Worm (Caenorhabditis elegans) whole organism, L4 larva: Measurements from ENCODE around the gene mtm-5.

Experiments
- F10B5.3 ChIP-seq: sonication (generic microtip); optimal IDR thresholded peaks from 2 replicates; lab custom pipeline; 2016; ENCODE audit warnings: mild to moderate bottlenecking, missing genetic modification characterization, missing compliant biosample characterization
- F49E8.2 ChIP-seq: sonication (generic microtip); optimal IDR thresholded peaks from 2 replicates; lab custom pipeline; 2016; ENCODE audit warnings: missing compliant biosample characterization, mild to moderate bottlenecking, missing genetic modification characterization, borderline replicate concordance
- R02D3.7 ChIP-seq: fragments of 150-350 bp; sonication (generic microtip); optimal IDR thresholded peaks from 3 replicates; lab custom pipeline; 2014; ENCODE audit warnings: missing biosample characterization, missing genetic modification characterization
- T26A8.4 ChIP-seq: fragments of 200-800 bp; sonication (Bioruptor generic); IDR thresholded peaks from 2 replicates; pipeline ENCODE4 v1.3.6; 2022; ENCODE audit warnings: missing genetic modification characterization, missing compliant biosample characterization
- Y48G9A.11 ChIP-seq: fragments of 200-800 bp; sonication (Bioruptor generic); IDR thresholded peaks from 2 replicates; pipeline ENCODE4 v1.3.6; 2022; ENCODE audit warnings: missing genetic modification reagents, missing genetic modification characterization, missing compliant biosample characterization
- ZK546.5 ChIP-seq, 2 experiments: sonication (generic microtip); optimal IDR thresholded peaks; 2 replicates each; lab custom pipeline; 2017; ENCODE audit warnings: missing biosample characterization in 2 of 2, missing genetic modification characterization in 2 of 2
- aha-1 ChIP-seq: fragments of 150-350 bp; peaks from one replicate; lab custom pipeline; 2014; ENCODE audit warnings: missing biosample characterization, missing genetic modification characterization
- aly-2 ChIP-seq: sonication (generic microtip); optimal IDR thresholded peaks from 2 replicates; lab custom pipeline; 2018; ENCODE audit warnings: missing biosample characterization, missing genetic modification characterization
- ceh-32 ChIP-seq: sonication (generic microtip); optimal IDR thresholded peaks from 2 replicates; lab custom pipeline; 2016; ENCODE audit warnings: mild to moderate bottlenecking, missing genetic modification characterization, missing compliant biosample characterization; ENCODE audit not compliant: poor library complexity
- daf-12 ChIP-seq: fragments of 150-350 bp; optimal IDR thresholded peaks from 2 replicates; lab custom pipeline; 2014; ENCODE audit warnings: missing biosample characterization, missing genetic modification reagents, missing genetic modification characterization
- daf-16 ChIP-seq, 3 experiments: sonication (generic microtip); optimal IDR thresholded peaks; 2 replicates each; lab custom pipeline; 2016 to 2017; ENCODE audit warnings: missing genetic modification characterization in 3 of 3, missing genetic modification reagents in 3 of 3, mild to moderate bottlenecking in 2 of 3, missing compliant biosample characterization in 2 of 3, missing biosample characterization in 1 of 3, moderate library complexity in 1 of 3
- dmd-6 ChIP-seq: fragments of 200-800 bp; sonication (Bioruptor generic); IDR thresholded peaks from 2 replicates; pipeline ENCODE4 v1.3.6; 2022; ENCODE audit warnings: missing genetic modification reagents, missing genetic modification characterization, missing compliant biosample characterization
- dmd-8 ChIP-seq: fragments of 200-800 bp; sonication (Bioruptor generic); IDR thresholded peaks from 2 replicates; pipeline ENCODE4 v1.3.6; 2022; ENCODE audit warnings: missing genetic modification characterization, missing compliant biosample characterization
- dmd-9 ChIP-seq: fragments of 200-800 bp; sonication (Bioruptor generic); IDR thresholded peaks from 2 replicates; pipeline ENCODE4 v1.3.6; 2022; ENCODE audit warnings: missing genetic modification reagents, missing genetic modification characterization, missing compliant biosample characterization
- dve-1 ChIP-seq: sonication (generic microtip); optimal IDR thresholded peaks from 2 replicates; lab custom pipeline; 2017; ENCODE audit warnings: antibody characterized with exemption, mild to moderate bottlenecking, missing genetic modification characterization, missing compliant biosample characterization; ENCODE audit not compliant: insufficient read depth
- egl-43 ChIP-seq: fragments of 200-800 bp; sonication (Bioruptor generic); IDR thresholded peaks from 2 replicates; pipeline ENCODE4 v1.3.6; 2022; ENCODE audit warnings: missing genetic modification reagents, missing genetic modification characterization, missing compliant biosample characterization
- fos-1 ChIP-seq: fragments of 150-350 bp; optimal IDR thresholded peaks from 2 replicates; lab custom pipeline; 2014; ENCODE audit warnings: missing biosample characterization, missing genetic modification characterization
- hlh-11 ChIP-seq: fragments of 200-800 bp; sonication (Bioruptor generic); optimal IDR thresholded peaks from 2 replicates; lab custom pipeline; 2018; ENCODE audit warnings: mild to moderate bottlenecking, missing genetic modification characterization, missing compliant biosample characterization
- hlh-30 ChIP-seq: sonication (generic microtip); optimal IDR thresholded peaks from 2 replicates; lab custom pipeline; 2017; ENCODE audit warnings: antibody characterized with exemption, mild to moderate bottlenecking, missing genetic modification characterization, missing compliant biosample characterization; ENCODE audit not compliant: insufficient read depth
- hmg-1.1 ChIP-seq: fragments of 200-800 bp; sonication (Bioruptor generic); IDR thresholded peaks from 2 replicates; pipeline ENCODE4 v1.3.6; 2022; ENCODE audit warnings: missing genetic modification reagents, missing genetic modification characterization, missing compliant biosample characterization
- lim-7 ChIP-seq: fragments of 200-800 bp; sonication (Bioruptor generic); IDR thresholded peaks from 2 replicates; pipeline ENCODE4 v1.3.6; 2022; ENCODE audit warnings: missing genetic modification characterization, missing compliant biosample characterization
- lin-1 ChIP-seq: fragments of 200-800 bp; sonication (Bioruptor generic); IDR thresholded peaks from 2 replicates; pipeline ENCODE4 v1.3.6; 2022; ENCODE audit warnings: missing genetic modification reagents, missing genetic modification characterization, missing compliant biosample characterization
- lin-13 ChIP-seq: fragments of 150-350 bp; optimal IDR thresholded peaks from 2 replicates; lab custom pipeline; 2014; ENCODE audit warnings: missing biosample characterization, missing genetic modification reagents, missing genetic modification characterization
- lin-39 ChIP-seq: fragments of 150-350 bp; optimal IDR thresholded peaks from 2 replicates; lab custom pipeline; 2014; ENCODE audit warnings: missing biosample characterization, missing genetic modification reagents, missing genetic modification characterization
- lsy-2 ChIP-seq, 2 experiments: fragments of 150-350 bp in 1 of 2; sonication (generic microtip) in 1 of 2; optimal IDR thresholded peaks; 2 replicates each; lab custom pipeline; 2014 to 2017; ENCODE audit warnings: missing biosample characterization in 2 of 2, missing genetic modification characterization in 2 of 2
- mdl-1 ChIP-seq, 2 experiments: fragments of 150-350 bp in 1 of 2; sonication (generic microtip) in 1 of 2; optimal IDR thresholded peaks; 2 replicates each; lab custom pipeline; 2014 to 2017; ENCODE audit warnings: missing biosample characterization in 2 of 2, missing genetic modification characterization in 2 of 2
- mep-1 ChIP-seq: fragments of 150-350 bp; sonication (generic microtip); optimal IDR thresholded peaks from 3 replicates; lab custom pipeline; 2014; ENCODE audit warnings: missing biosample characterization, missing genetic modification characterization
- mes-2 ChIP-seq: sonication (generic microtip); optimal IDR thresholded peaks from 2 replicates; lab custom pipeline; 2016; ENCODE audit warnings: missing genotype, mild to moderate bottlenecking, missing genetic modification characterization, missing compliant biosample characterization; ENCODE audit not compliant: poor library complexity, severe bottlenecking
- nhr-111 ChIP-seq: fragments of 200-800 bp; sonication (Bioruptor generic); optimal IDR thresholded peaks from 2 replicates; lab custom pipeline; 2018; ENCODE audit warnings: mild to moderate bottlenecking, missing genetic modification characterization, missing compliant biosample characterization
- nhr-25 ChIP-seq: sonication (generic microtip); optimal IDR thresholded peaks from 2 replicates; lab custom pipeline; 2017; ENCODE audit warnings: missing genetic modification characterization, mild to moderate bottlenecking, missing compliant biosample characterization, antibody characterized with exemption, moderate library complexity, borderline replicate concordance; ENCODE audit not compliant: insufficient read depth
- nhr-28 ChIP-seq: fragments of 150-350 bp; optimal IDR thresholded peaks from 2 replicates; lab custom pipeline; 2014; ENCODE audit warnings: missing biosample characterization, missing genetic modification characterization
- nhr-77 ChIP-seq: fragments of 150-350 bp; optimal IDR thresholded peaks from 2 replicates; lab custom pipeline; 2014; ENCODE audit warnings: missing biosample characterization, missing genetic modification characterization
- php-3 ChIP-seq: fragments of 200-800 bp; sonication (Bioruptor generic); IDR thresholded peaks from 2 replicates; pipeline ENCODE4 v1.3.6; 2022; ENCODE audit warnings: missing genetic modification reagents, missing genetic modification characterization, missing compliant biosample characterization
- set-16 ChIP-seq: fragments of 200-800 bp; sonication (Bioruptor generic); IDR thresholded peaks from 2 replicates; pipeline ENCODE4 v1.3.6; 2022; ENCODE audit warnings: missing genetic modification reagents, missing genetic modification characterization, missing compliant biosample characterization
- snpc-1.2 ChIP-seq: fragments of 200-800 bp; sonication (Bioruptor generic); IDR thresholded peaks from 2 replicates; pipeline ENCODE4 v1.3.6; 2022; ENCODE audit warnings: missing genetic modification reagents, missing genetic modification characterization, missing compliant biosample characterization
- spr-1 ChIP-seq: sonication (generic microtip); optimal IDR thresholded peaks from 2 replicates; lab custom pipeline; 2016; ENCODE audit warnings: mild to moderate bottlenecking, missing genetic modification characterization, missing compliant biosample characterization
- tag-97 ChIP-seq: fragments of 200-800 bp; sonication (Bioruptor generic); IDR thresholded peaks from 2 replicates; pipeline ENCODE4 v1.3.6; 2022; ENCODE audit warnings: missing genetic modification characterization, missing compliant biosample characterization
- tra-1 ChIP-seq: fragments of 200-800 bp; sonication (Bioruptor generic); IDR thresholded peaks from 2 replicates; pipeline ENCODE4 v1.3.6; 2022; ENCODE audit warnings: missing genetic modification reagents, missing genetic modification characterization, missing compliant biosample characterization
- unc-39 ChIP-seq: sonication (generic microtip); optimal IDR thresholded peaks from 2 replicates; lab custom pipeline; 2017; ENCODE audit warnings: missing biosample characterization, missing genetic modification characterization
- unc-62 ChIP-seq, 3 experiments: fragments of 150-350 bp in 1 of 3; sonication (generic microtip); optimal IDR thresholded peaks in 2 of 3; peaks in 1 of 3; 1 replicate in 1 of 3; 2 replicates in 2 of 3; lab custom pipeline; 2014 to 2017; ENCODE audit warnings: missing biosample characterization in 3 of 3, missing genetic modification characterization in 3 of 3, missing genetic modification reagents in 3 of 3, missing genotype in 1 of 3
- zfp-2 ChIP-seq: sonication (generic microtip); optimal IDR thresholded peaks from 2 replicates; lab custom pipeline; 2016; ENCODE audit warnings: mild to moderate bottlenecking, missing genetic modification characterization, missing compliant biosample characterization
- zfp-3 ChIP-seq: fragments of 200-800 bp; sonication (Bioruptor generic); conservative IDR thresholded peaks from 2 replicates; pipeline ENCODE4 v1.3.6; 2022; ENCODE audit warnings: missing genetic modification reagents, missing genetic modification characterization, missing compliant biosample characterization
- zip-2 ChIP-seq: fragments of 150-350 bp; optimal IDR thresholded peaks from 2 replicates; lab custom pipeline; 2014; ENCODE audit warnings: missing biosample characterization, missing genetic modification characterization
- ztf-7 ChIP-seq: fragments of 150-350 bp; optimal IDR thresholded peaks from 2 replicates; lab custom pipeline; 2014; ENCODE audit warnings: missing biosample characterization, missing genetic modification characterization

mtm-5 gene

ce11 chrX:5252798-5253197 is 9.6 kb upstream of the mtm-5 start, which contains the start of gene nspg-14 (continued):
- TF ChIP-seq R02D3.7 (tag; lab: Kevin White, UChicago) (no peak), egl-43 (GFP tag; lab: Robert Waterston, UW) (no peak), hlh-30 (tag; lab: Kevin White, UChicago) (peak; percentile 2), spr-1 (peak; percentile 31), mdl-1 (tag; optimal IDR thresholded peaks at IDR 0.05; lab: Kevin White, UChicago) (peak in 1 of 2 experiments; percentile 21), ZK546.5 (tag; optimal IDR thresholded peaks at IDR 0.05; lab: Kevin White, UChicago) (no peak), dmd-8 (GFP tag; lab: Robert Waterston, UW) (no peak), Y48G9A.11 (GFP tag; lab: Robert Waterston, UW) (no peak), ztf-7 (tag; lab: Kevin White, UChicago) (no peak), lim-7 (no peak), daf-16 (GFP tag; optimal IDR thresholded peaks at IDR 0.05; lab: Kevin White, UChicago) (no peak), daf-16 (tag; optimal IDR thresholded peaks at IDR 0.05; lab: Kevin White, UChicago) (peak; percentile 69), aly-2 (tag; lab: Kevin White, UChicago) (no peak), daf-12 (tag; lab: Kevin White, UChicago) (no peak), lin-1 (GFP tag; lab: Robert Waterston, UW) (peak; percentile 69; the same call in 1 of the 2 replicates), lin-13 (GFP tag; lab: Kevin White, UChicago) (no peak), hlh-11 (tag; lab: Kevin White, UChicago) (peak; percentile 75), php-3 (GFP tag; lab: Robert Waterston, UW) (peak; percentile 69), dmd-9 (no peak), dmd-6 (GFP tag; lab: Robert Waterston, UW) (peak; percentile 74), hmg-1.1 (no peak), mep-1 (peak; percentile 20), tra-1 (GFP tag; lab: Robert Waterston, UW) (0 out of 2 replicates have a peak, but pooled peaks have one; percentile 12), zfp-2 (tag; lab: Kevin White, UChicago) (no peak), tag-97 (GFP tag; lab: Robert Waterston, UW) (no peak), snpc-1.2 (GFP tag; lab: Robert Waterston, UW) (no peak), lin-39 (tag; lab: Kevin White, UChicago) (no peak)

ce11 chrX:5249603-5250002 is 6.4 kb upstream of the mtm-5 start, which contains the start of gene Y34B4A.10:
Gene Y34B4A.10 (plus strand): TSS chrX:5249903.
- TF ChIP-seq unc-62 (GFP tag; optimal IDR thresholded peaks at IDR 0.05 in 1 of 2; lab: Kevin White, UChicago) (peak in 1 of 2 experiments; percentile 6), unc-62 (tag; optimal IDR thresholded peaks at IDR 0.05; lab: Kevin White, UChicago) (no peak), egl-43 (GFP tag; lab: Robert Waterston, UW) (no peak)

ce11 chrX:5248754-5249153 is 5.5 kb upstream of the mtm-5 start:
- TF ChIP-seq aha-1 (tag; lab: Kevin White, UChicago) (peak; percentile 63), php-3 (GFP tag; lab: Robert Waterston, UW) (no peak), ztf-7 (tag; lab: Kevin White, UChicago) (no peak), mes-2 (tag; lab: Kevin White, UChicago) (no peak)

- no peak for TF ChIP-seq fos-1
- TF ChIP-seq nhr-25, result no peak
- no peak for TF ChIP-seq zfp-3
- peak; percentile 65 for TF ChIP-seq nhr-28 (tag; lab: Kevin White, UChicago)
- TF ChIP-seq F10B5.3 (tag; lab: Kevin White, UChicago), result peak; percentile 18
- peak; percentile 77 for TF ChIP-seq mes-2 (tag; lab: Kevin White, UChicago)
- TF ChIP-seq unc-39 (tag; lab: Kevin White, UChicago), result no peak
- TF ChIP-seq set-16, result no peak
- peak; percentile 11; the same call in 1 of the 2 replicates for TF ChIP-seq T26A8.4 (GFP tag; lab: Robert Waterston, UW)
- no peak for TF ChIP-seq F49E8.2 (tag; lab: Kevin White, UChicago)
- 0 out of 2 replicates have a peak, but pooled peaks have one; percentile 26 for TF ChIP-seq tra-1 (GFP tag; lab: Robert Waterston, UW)
- TF ChIP-seq ceh-32 (tag; lab: Kevin White, UChicago), result peak; percentile 2
- peak; percentile 38 for TF ChIP-seq lin-13 (GFP tag; lab: Kevin White, UChicago)
- peak; percentile 67 for TF ChIP-seq hmg-1.1
- no peak for TF ChIP-seq nhr-77 (tag; lab: Kevin White, UChicago)
- no peak for TF ChIP-seq nhr-111
- TF ChIP-seq dve-1, result peak; percentile 72
- TF ChIP-seq zip-2, result peak; percentile 41
- peak in 1 of 2 experiments; percentile 83 for TF ChIP-seq lsy-2 (tag; optimal IDR thresholded peaks at IDR 0.05; lab: Kevin White, UChicago)
Observed at ce11 chrX:5244041-5244440, 833 bp upstream of the mtm-5 start, which contains the start of gene Y34B4A.7. Gene Y34B4A.7 (plus strand): TSS chrX:5244337.
